Fruit fly (Drosophila melanogaster) whole organism, embryonic: Measurements from ENCODE around the gene par-6.

Source experiments
- Ada2b ChIP-seq: fragments of 200-800 bp; sonication (Bioruptor generic); IDR thresholded peaks from 2 replicates; pipeline ENCODE4 v1.3.6; 2022; ENCODE audit warnings: missing biosample characterization, missing genetic modification characterization
- Atf6 ChIP-seq: fragments of 200-800 bp; sonication (Bioruptor generic); IDR thresholded peaks from 2 replicates; pipeline ENCODE4 v1.3.6; 2022; ENCODE audit warnings: missing biosample characterization, missing genetic modification characterization
- Bteb2 ChIP-seq: fragments of 200-800 bp; sonication (Bioruptor generic); optimal IDR thresholded peaks from 2 replicates; lab custom pipeline; 2016; ENCODE audit warnings: missing biosample characterization, missing genetic modification characterization
- CG11093 ChIP-seq: fragments of 200-800 bp; sonication (Bioruptor generic); IDR thresholded peaks from 3 replicates; pipeline ENCODE4 v1.3.6; 2022; ENCODE audit warnings: missing biosample characterization, missing genetic modification characterization
- CG11247 ChIP-seq: fragments of 200-800 bp; sonication (Bioruptor generic); IDR thresholded peaks from 2 replicates; pipeline ENCODE4 v1.3.6; 2022; ENCODE audit warnings: missing biosample characterization, missing genetic modification characterization
- CG12155 ChIP-seq: fragments of 200-800 bp; sonication (Bioruptor generic); optimal IDR thresholded peaks from 3 replicates; lab custom pipeline; 2016; ENCODE audit warnings: missing biosample characterization, missing genetic modification characterization
- CG17186 ChIP-seq: fragments of 200-800 bp; sonication (Bioruptor generic); optimal IDR thresholded peaks from 3 replicates; lab custom pipeline; 2017; ENCODE audit warnings: missing biosample characterization, missing genetic modification reagents, missing genetic modification characterization
- CG33213 ChIP-seq: fragments of 200-800 bp; sonication (Bioruptor generic); optimal IDR thresholded peaks from 3 replicates; lab custom pipeline; 2016; ENCODE audit warnings: missing biosample characterization, missing genetic modification characterization
- CG33557 ChIP-seq: fragments of 200-800 bp; sonication (Bioruptor generic); optimal IDR thresholded peaks from 2 replicates; lab custom pipeline; 2019; ENCODE audit warnings: missing biosample characterization, mild to moderate bottlenecking, missing genetic modification characterization, moderate library complexity
- CG3847 ChIP-seq: fragments of 200-800 bp; sonication (Bioruptor generic); IDR thresholded peaks from 2 replicates; pipeline ENCODE4 v1.3.6; 2022; ENCODE audit warnings: missing biosample characterization, missing genetic modification characterization
- CG3995 ChIP-seq: fragments of 200-800 bp; sonication (Bioruptor generic); optimal IDR thresholded peaks from 3 replicates; lab custom pipeline; 2016; ENCODE audit warnings: missing biosample characterization, missing genetic modification characterization
- CG4282 ChIP-seq: fragments of 200-800 bp; sonication (Bioruptor generic); optimal IDR thresholded peaks from 2 replicates; lab custom pipeline; 2016; ENCODE audit warnings: missing biosample characterization, missing genetic modification characterization
- CG4820 ChIP-seq: fragments of 200-800 bp; sonication (Bioruptor generic); optimal IDR thresholded peaks from 3 replicates; lab custom pipeline; 2016; ENCODE audit warnings: missing biosample characterization, missing genetic modification characterization
- CG6683 ChIP-seq: fragments of 200-800 bp; sonication (Bioruptor generic); optimal IDR thresholded peaks from 2 replicates; lab custom pipeline; 2017; ENCODE audit warnings: missing biosample characterization, mild to moderate bottlenecking, missing genetic modification characterization, missing genetic modification reagents
- CG7963 ChIP-seq: fragments of 200-800 bp; sonication (Bioruptor generic); IDR thresholded peaks from 3 replicates; pipeline ENCODE4 v1.3.6; 2022; ENCODE audit warnings: missing biosample characterization, missing genetic modification characterization; ENCODE audit not compliant: partially characterized antibody
- Deaf1 ChIP-seq: fragments of 200-800 bp; optimal IDR thresholded peaks from 3 replicates; lab custom pipeline; 2019; ENCODE audit warnings: missing biosample characterization, mild to moderate bottlenecking, missing genetic modification characterization, moderate library complexity
- Eip74EF ChIP-seq, 2 experiments: fragments of 200-800 bp in 1 of 2; fragments of >200 bp in 1 of 2; sonication (Bioruptor generic) in 1 of 2; optimal IDR thresholded peaks; 2 replicates each; lab custom pipeline; 2017 to 2019; ENCODE audit warnings: missing biosample characterization in 2 of 2, missing genetic modification characterization in 2 of 2, mild to moderate bottlenecking in 1 of 2, moderate library complexity in 1 of 2
- H2.0 ChIP-seq: fragments of 200-800 bp; sonication (Bioruptor generic); IDR thresholded peaks from 2 replicates; pipeline ENCODE4 v1.3.6; 2022; ENCODE audit warnings: missing biosample characterization, missing genetic modification characterization
- HLH3B ChIP-seq: fragments of 200-800 bp; sonication (Bioruptor generic); IDR thresholded peaks from 2 replicates; pipeline ENCODE4 v1.3.6; 2022; ENCODE audit warnings: missing biosample characterization, missing genetic modification characterization
- HLH54F ChIP-seq: fragments of 200-800 bp; sonication (Bioruptor generic); optimal IDR thresholded peaks from 3 replicates; lab custom pipeline; 2016; ENCODE audit warnings: missing biosample characterization, missing genetic modification characterization
- HLHmδ ChIP-seq: fragments of 200-800 bp; sonication (Bioruptor generic); optimal IDR thresholded peaks from 2 replicates; lab custom pipeline; 2018; ENCODE audit warnings: missing biosample characterization, mild to moderate bottlenecking, missing genetic modification characterization, moderate library complexity
- NfI ChIP-seq: fragments of 200-800 bp; sonication (Bioruptor generic); optimal IDR thresholded peaks from 3 replicates; lab custom pipeline; 2018; ENCODE audit warnings: missing biosample characterization, mild to moderate bottlenecking, missing genetic modification characterization, moderate library complexity
- Rfx ChIP-seq: fragments of 200-800 bp; sonication (Bioruptor generic); IDR thresholded peaks from 2 replicates; pipeline ENCODE4 v1.3.6; 2022; ENCODE audit warnings: missing biosample characterization, missing genetic modification characterization
- TFAM ChIP-seq: fragments of 200-800 bp; sonication (Bioruptor generic); optimal IDR thresholded peaks from 2 replicates; lab custom pipeline; 2017; ENCODE audit warnings: missing biosample characterization, missing genetic modification characterization, inconsistent platforms
- Taf1 ChIP-seq: fragments of 200-800 bp; sonication (Bioruptor generic); IDR thresholded peaks from 2 replicates; pipeline ENCODE4 v1.3.6; 2022; ENCODE audit warnings: missing biosample characterization, missing genetic modification characterization
- Xbp1 ChIP-seq: fragments of 200-800 bp; sonication (Bioruptor generic); optimal IDR thresholded peaks from 3 replicates; lab custom pipeline; 2016; ENCODE audit warnings: missing biosample characterization, mild to moderate bottlenecking, missing genetic modification characterization
- ab ChIP-seq: fragments of 200-800 bp; sonication (Bioruptor generic); optimal IDR thresholded peaks from 2 replicates; lab custom pipeline; 2016; ENCODE audit warnings: missing biosample characterization, missing genetic modification characterization
- ac ChIP-seq: fragments of 200-800 bp; sonication (Bioruptor generic); optimal IDR thresholded peaks from 3 replicates; lab custom pipeline; 2017; ENCODE audit warnings: missing biosample characterization, mild to moderate bottlenecking, missing genetic modification characterization
- croc ChIP-seq: fragments of 200-800 bp; sonication (Bioruptor generic); conservative IDR thresholded peaks from 3 replicates; pipeline ENCODE4 v1.3.6; 2022; ENCODE audit warnings: missing biosample characterization, missing genetic modification characterization
- cwo ChIP-seq: fragments of 200-800 bp; sonication (Bioruptor generic); optimal IDR thresholded peaks from 3 replicates; lab custom pipeline; 2017; ENCODE audit warnings: missing biosample characterization, missing genetic modification characterization, mild to moderate bottlenecking, moderate library complexity, missing genetic modification reagents
- fru ChIP-seq: fragments of >200 bp; optimal IDR thresholded peaks from 2 replicates; lab custom pipeline; 2017
- gcm ChIP-seq: fragments of 200-800 bp; sonication (Bioruptor generic); optimal IDR thresholded peaks from 2 replicates; lab custom pipeline; 2019; ENCODE audit warnings: missing biosample characterization, mild to moderate bottlenecking, missing genetic modification characterization, moderate library complexity
- klu ChIP-seq: fragments of 200-800 bp; sonication (Bioruptor generic); IDR thresholded peaks from 2 replicates; pipeline ENCODE4 v1.3.6; 2022; ENCODE audit warnings: missing biosample characterization, missing genetic modification characterization
- kni ChIP-seq: fragments of 200-800 bp; sonication (Bioruptor generic); optimal IDR thresholded peaks from 3 replicates; lab custom pipeline; 2017; ENCODE audit warnings: mild to moderate bottlenecking, missing biosample characterization, missing genetic modification reagents, missing genetic modification characterization
- lilli ChIP-seq: fragments of 200-800 bp; sonication (Bioruptor generic); optimal IDR thresholded peaks from 3 replicates; lab custom pipeline; 2016; ENCODE audit warnings: missing biosample characterization, missing genetic modification characterization
- lola ChIP-seq, 3 experiments: fragments of >200 bp in 2 of 3; fragments of 200-800 bp in 1 of 3; sonication (Bioruptor generic) in 1 of 3; optimal IDR thresholded peaks; 2 replicates each; lab custom pipeline; 2017 to 2019; ENCODE audit warnings: missing biosample characterization in 3 of 3, missing genetic modification characterization in 3 of 3, mild to moderate bottlenecking in 1 of 3, moderate library complexity in 1 of 3
- maf-S ChIP-seq: fragments of 200-800 bp; sonication (Bioruptor generic); optimal IDR thresholded peaks from 2 replicates; lab custom pipeline; 2016; ENCODE audit warnings: missing biosample characterization, missing genetic modification characterization
- mld ChIP-seq: fragments of 200-800 bp; sonication (Bioruptor generic); IDR thresholded peaks from 3 replicates; pipeline ENCODE4 v1.3.6; 2022; ENCODE audit warnings: missing biosample characterization, missing genetic modification characterization; ENCODE audit not compliant: partially characterized antibody
- nom ChIP-seq: fragments of 200-800 bp; sonication (Bioruptor generic); optimal IDR thresholded peaks from 2 replicates; lab custom pipeline; 2017; ENCODE audit warnings: missing biosample characterization, missing genetic modification characterization, mild to moderate bottlenecking, moderate library complexity, missing genetic modification reagents
- oc ChIP-seq: fragments of 200-800 bp; sonication (Bioruptor generic); optimal IDR thresholded peaks from 2 replicates; lab custom pipeline; 2018; ENCODE audit warnings: missing biosample characterization, mild to moderate bottlenecking, missing genetic modification characterization, moderate library complexity
- p53 ChIP-seq: fragments of 200-800 bp; sonication (Bioruptor generic); optimal IDR thresholded peaks from 2 replicates; lab custom pipeline; 2016; ENCODE audit warnings: missing biosample characterization, missing genetic modification characterization
- pb ChIP-seq: fragments of 200-800 bp; sonication (Bioruptor generic); optimal IDR thresholded peaks from 3 replicates; lab custom pipeline; 2016; ENCODE audit warnings: missing biosample characterization, missing genetic modification characterization
- pfk ChIP-seq: fragments of 200-800 bp; sonication (Bioruptor generic); optimal IDR thresholded peaks from 2 replicates; lab custom pipeline; 2018; ENCODE audit warnings: missing biosample characterization, mild to moderate bottlenecking, missing genetic modification characterization, moderate library complexity
- run ChIP-seq: fragments of 200-800 bp; sonication (Bioruptor generic); optimal IDR thresholded peaks from 3 replicates; lab custom pipeline; 2018; ENCODE audit warnings: missing biosample characterization, mild to moderate bottlenecking, missing genetic modification characterization
- sd ChIP-seq: fragments of 200-800 bp; sonication (Bioruptor generic); optimal IDR thresholded peaks from 3 replicates; lab custom pipeline; 2018; ENCODE audit warnings: missing biosample characterization, mild to moderate bottlenecking, missing genetic modification characterization, moderate library complexity
- sisA ChIP-seq: fragments of 200-800 bp; sonication (Bioruptor generic); IDR thresholded peaks from 2 replicates; pipeline ENCODE4 v1.3.6; 2022; ENCODE audit warnings: missing biosample characterization, missing genetic modification characterization
- sob ChIP-seq: fragments of 200-800 bp; sonication (Bioruptor generic); IDR thresholded peaks from 2 replicates; pipeline ENCODE4 v1.3.6; 2022; ENCODE audit warnings: missing biosample characterization, missing genetic modification characterization
- twi ChIP-seq: fragments of 200-800 bp; optimal IDR thresholded peaks from 2 replicates; lab custom pipeline; 2019; ENCODE audit warnings: missing biosample characterization, mild to moderate bottlenecking, missing genetic modification characterization, moderate library complexity
- zfh2 ChIP-seq: fragments of 200-800 bp; sonication (Bioruptor generic); optimal IDR thresholded peaks from 2 replicates; lab custom pipeline; 2016; ENCODE audit warnings: missing biosample characterization, missing genetic modification characterization

Gene par-6

dm6 chrX:17682745-17683505 is 20.2 kb upstream of the par-6 start (continued):
- no peak for TF ChIP-seq ac (GFP tag; lab: Kevin White, UChicago)
- TF ChIP-seq Rfx: peak; percentile 57
- peak; percentile 66 for TF ChIP-seq Xbp1 (GFP tag; lab: Kevin White, UChicago)
- peak; percentile 50; the same call in 1 of the 2 replicates for TF ChIP-seq klu (GFP tag; lab: Robert Waterston, UW)
- TF ChIP-seq HLH3B (GFP tag; lab: Robert Waterston, UW): peak; percentile 78
- TF ChIP-seq Bteb2: no peak
- no peak for TF ChIP-seq zfh2
- TF ChIP-seq ab (GFP tag; lab: Kevin White, UChicago): peak; percentile 52
- peak; percentile 1 for TF ChIP-seq sd (tag; lab: Kevin White, UChicago)
- no peak for TF ChIP-seq kni (GFP tag; lab: Kevin White, UChicago)
- peak; percentile 24 for TF ChIP-seq CG12155 (GFP tag; lab: Kevin White, UChicago)
- TF ChIP-seq sob (GFP tag; lab: Robert Waterston, UW): peak; percentile 63
- TF ChIP-seq Eip74EF (GFP tag; optimal IDR thresholded peaks at IDR 0.05; lab: Kevin White, UChicago): peak in 1 of 2 experiments; percentile 45
- TF ChIP-seq p53 (GFP tag; lab: Kevin White, UChicago): no peak
- TF ChIP-seq CG11093 (GFP tag; lab: Robert Waterston, UW): peak; percentile 83
- no peak for TF ChIP-seq CG7963 (GFP tag; lab: Robert Waterston, UW)
- TF ChIP-seq pfk (GFP tag; lab: Kevin White, UChicago): no peak
- TF ChIP-seq run (tag; lab: Kevin White, UChicago): peak; percentile 16
- peak; percentile 69 for TF ChIP-seq Ada2b
- peak; percentile 45 for TF ChIP-seq NfI (GFP tag; lab: Kevin White, UChicago)
- peak; percentile 60; the same call in 1 of the 2 replicates for TF ChIP-seq Atf6 (GFP tag; lab: Robert Waterston, UW)
- TF ChIP-seq CG4820 (GFP tag; lab: Kevin White, UChicago): peak; percentile 60
- TF ChIP-seq pb (GFP tag; lab: Kevin White, UChicago): no peak
- TF ChIP-seq sisA (GFP tag; lab: Robert Waterston, UW): peak; percentile 88
- TF ChIP-seq CG11247: peak; percentile 66
- TF ChIP-seq lola (GFP tag; optimal IDR thresholded peaks at IDR 0.05; lab: Kevin White, UChicago): peak in 1 of 3 experiments; percentile 42
- TF ChIP-seq CG33557 (GFP tag; lab: Kevin White, UChicago): no peak
- TF ChIP-seq CG3995 (GFP tag; lab: Kevin White, UChicago): no peak
- TF ChIP-seq HLHmδ (GFP tag; lab: Kevin White, UChicago): no peak
- peak; percentile 95 for TF ChIP-seq nom (GFP tag; lab: Kevin White, UChicago)
- no peak for TF ChIP-seq mld (GFP tag; lab: Robert Waterston, UW)
- TF ChIP-seq lilli: peak; percentile 67
- 0 out of 2 replicates have a peak, but pooled peaks have one; percentile 17 for TF ChIP-seq Taf1 (GFP tag; lab: Robert Waterston, UW)
- peak; percentile 82 for TF ChIP-seq H2.0 (GFP tag; lab: Robert Waterston, UW)
- TF ChIP-seq oc: peak; percentile 6
- TF ChIP-seq CG4282 (GFP tag; lab: Kevin White, UChicago): no peak
- no peak for TF ChIP-seq maf-S (GFP tag; lab: Kevin White, UChicago)
- peak; percentile 2 for TF ChIP-seq twi
- TF ChIP-seq fru (lab: Kevin White, UChicago): no peak
- TF ChIP-seq croc (GFP tag; lab: Robert Waterston, UW): peak; percentile 71; the same call in 2 of the 3 replicates
- peak; percentile 11 for TF ChIP-seq cwo (GFP tag; lab: Kevin White, UChicago)
- peak; percentile 19 for TF ChIP-seq HLH54F
- TF ChIP-seq Deaf1 (tag; lab: Kevin White, UChicago): no peak
- TF ChIP-seq TFAM (GFP tag; lab: Kevin White, UChicago): no peak
- TF ChIP-seq CG17186 (GFP tag; lab: Kevin White, UChicago): no peak
- TF ChIP-seq CG33213 (GFP tag; lab: Kevin White, UChicago): no peak
- peak; percentile 16 for TF ChIP-seq CG6683 (GFP tag; lab: Kevin White, UChicago)
- TF ChIP-seq CG3847 (GFP tag; lab: Robert Waterston, UW): peak; percentile 38
- TF ChIP-seq gcm (GFP tag; lab: Kevin White, UChicago): peak; percentile 19
